Worm (Caenorhabditis elegans) whole organism, L4/young adult: ENCODE measurements around the gene T05A7.1.

ENCODE experiments used
- dao-5 ChIP-seq: sonication (generic microtip); optimal IDR thresholded peaks from 2 replicates; lab custom pipeline; 2016; ENCODE audit warnings: missing genotype, missing genetic modification characterization, moderate library complexity, missing compliant biosample characterization
- him-1 ChIP-seq: sonication (generic microtip); optimal IDR thresholded peaks from 2 replicates; lab custom pipeline; 2016; ENCODE audit warnings: missing genotype, missing genetic modification reagents, missing genetic modification characterization, missing compliant biosample characterization

DNA sequence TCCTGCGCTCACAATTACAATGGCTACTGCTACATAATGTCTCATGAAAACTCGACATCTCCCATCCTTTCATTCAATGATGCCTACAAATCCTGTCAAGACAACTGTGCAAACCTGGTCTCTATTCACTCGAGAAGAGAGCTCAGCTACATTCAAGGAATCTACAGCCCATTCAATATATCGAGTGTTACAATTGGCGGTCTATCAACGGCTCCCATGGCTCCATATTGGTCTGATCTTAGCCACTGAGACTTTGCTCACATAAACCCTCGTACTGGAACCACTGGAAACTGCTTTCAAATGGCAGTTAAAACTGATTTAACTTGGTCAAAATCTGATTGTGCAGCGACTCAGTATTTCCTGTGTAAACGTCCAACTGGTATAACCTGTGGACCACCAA is 2.5 kb upstream of the T05A7.1 start, which contains the start of gene T05A7.3:
- TF ChIP-seq him-1 (tag; lab: Kevin White, UChicago) (no peak), dao-5 (tag; lab: Kevin White, UChicago) (no peak)
